Worm (Caenorhabditis elegans) whole organism, midembryonic: ENCODE data around the gene mltn-8.

ENCODE experiments used
- T22C8.4 ChIP-seq: fragments of 200-800 bp; sonication (Bioruptor generic); IDR thresholded peaks from 2 replicates; pipeline ENCODE4 v1.3.6; 2022; ENCODE audit warnings: missing genetic modification characterization, missing compliant biosample characterization
- cog-1 ChIP-seq: sonication (generic microtip); optimal IDR thresholded peaks from 2 replicates; lab custom pipeline; 2016; ENCODE audit warnings: missing genetic modification characterization, missing compliant biosample characterization
- flt-1 ChIP-seq: fragments of 200-800 bp; sonication (Bioruptor generic); IDR thresholded peaks from 2 replicates; pipeline ENCODE4 v1.3.6; 2022; ENCODE audit warnings: missing genetic modification characterization, missing compliant biosample characterization
- klf-2 ChIP-seq: fragments of 200-800 bp; sonication (Bioruptor generic); conservative IDR thresholded peaks from 2 replicates; pipeline ENCODE4 v1.3.6; 2022; ENCODE audit warnings: missing genetic modification reagents, missing genetic modification characterization, missing compliant biosample characterization
- med-1 ChIP-seq: sonication (generic microtip); optimal IDR thresholded peaks from 2 replicates; lab custom pipeline; 2017; ENCODE audit warnings: missing genetic modification characterization, mild to moderate bottlenecking, missing compliant biosample characterization, antibody characterized with exemption, missing genetic modification reagents; ENCODE audit not compliant: insufficient read depth
- ref-1 ChIP-seq: fragments of 200-800 bp; sonication (Bioruptor generic); conservative IDR thresholded peaks from 2 replicates; pipeline ENCODE4 v1.3.6; 2022; ENCODE audit warnings: missing genetic modification reagents, missing genetic modification characterization, missing compliant biosample characterization
- tab-1 ChIP-seq: fragments of 200-800 bp; sonication (Bioruptor generic); IDR thresholded peaks from 2 replicates; pipeline ENCODE4 v1.3.6; 2022; ENCODE audit warnings: missing genetic modification characterization, missing compliant biosample characterization
- ztf-23 ChIP-seq: fragments of 200-800 bp; sonication (Bioruptor generic); IDR thresholded peaks from 2 replicates; pipeline ENCODE4 v1.3.6; 2022; ENCODE audit warnings: missing genetic modification reagents, missing genetic modification characterization, missing compliant biosample characterization
- ztf-29 ChIP-seq: fragments of 200-800 bp; sonication (Bioruptor generic); IDR thresholded peaks from 2 replicates; pipeline ENCODE4 v1.3.6; 2022; ENCODE audit warnings: missing genetic modification reagents, missing genetic modification characterization, missing compliant biosample characterization

mltn-8 gene

ce11 chrV:347561-348345, 32.3 kb downstream of the mltn-8 start:
- no peak for TF ChIP-seq T22C8.4 (GFP tag; lab: Robert Waterston, UW)
- TF ChIP-seq klf-2, result no peak
- TF ChIP-seq cog-1, result no peak

DNA sequence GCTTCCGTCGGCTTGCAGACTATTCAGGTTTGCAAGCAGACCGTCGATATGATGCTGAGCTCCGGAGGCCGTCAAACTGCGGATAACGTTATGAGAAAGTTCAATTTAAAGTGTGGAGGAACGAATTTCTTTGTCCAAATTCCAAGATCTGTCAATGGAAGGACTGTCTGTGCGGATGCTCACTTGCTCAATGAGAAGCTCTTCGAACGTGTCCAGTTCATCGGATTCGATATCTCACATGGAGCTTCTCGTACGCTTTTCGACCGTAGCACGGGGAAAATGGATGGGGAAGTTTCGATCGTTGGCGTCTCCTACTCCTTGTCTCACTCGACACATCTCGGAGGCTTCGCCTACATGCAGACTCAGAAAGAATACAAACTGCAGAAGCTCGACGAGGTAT, 34.1 kb downstream of the mltn-8 start:
- TF ChIP-seq tab-1 (GFP tag; lab: Robert Waterston, UW), result no peak
- no peak for TF ChIP-seq ztf-29 (GFP tag; lab: Robert Waterston, UW)
- TF ChIP-seq ztf-23, result no peak
- no peak for TF ChIP-seq cog-1
- no peak for TF ChIP-seq med-1 (GFP tag; lab: Kevin White, UChicago)
- no peak for TF ChIP-seq ref-1
- TF ChIP-seq klf-2, result no peak
- TF ChIP-seq T22C8.4 (GFP tag; lab: Robert Waterston, UW), result no peak
- no peak for TF ChIP-seq flt-1

DNA sequence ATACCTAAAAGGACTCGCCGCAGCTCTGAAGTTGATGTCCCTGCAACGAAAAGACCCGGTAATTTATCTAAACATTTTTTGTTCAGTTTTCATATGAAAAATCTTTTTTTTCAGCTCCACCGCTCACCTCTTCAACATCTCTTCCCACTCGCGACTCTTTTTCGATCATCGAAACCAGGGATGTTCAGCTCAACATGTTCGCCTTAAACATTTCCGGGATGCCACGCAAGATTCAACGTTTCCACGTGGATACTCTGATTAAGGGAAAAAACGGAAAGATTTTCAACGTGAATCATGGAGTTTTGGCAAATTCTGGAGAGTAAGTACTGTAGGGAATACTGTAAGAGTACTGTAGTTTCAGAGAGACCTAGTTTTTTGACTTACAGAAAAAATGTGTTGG, 36.5 kb downstream of the mltn-8 start:
- no peak for TF ChIP-seq ztf-29 (GFP tag; lab: Robert Waterston, UW)

DNA sequence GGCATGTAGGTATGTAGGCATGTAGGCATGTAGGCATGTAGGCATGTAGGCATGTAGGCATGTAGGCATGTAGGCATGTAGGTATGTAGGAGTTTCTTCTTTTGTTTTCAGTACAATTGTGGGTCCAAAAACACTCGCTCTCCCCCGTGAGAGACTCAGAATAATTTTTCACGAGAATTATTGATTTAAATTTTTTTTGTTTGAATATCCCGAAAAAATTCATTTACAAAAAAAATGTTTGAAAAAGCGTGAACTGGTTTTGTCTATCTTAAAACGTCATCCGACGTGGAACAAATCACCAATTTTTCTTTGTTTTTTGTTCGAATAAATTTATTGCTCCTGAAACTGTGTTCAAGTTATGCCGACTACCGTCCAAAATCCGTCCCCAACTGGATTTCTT, 37.0 kb downstream of the mltn-8 start, which contains the start of gene wago-10:
TSS of gene wago-10 (plus strand) at position 301 of the 400 bp plus-strand sequence.
- TF ChIP-seq klf-2 (no peak), tab-1 (GFP tag; lab: Robert Waterston, UW) (no peak), T22C8.4 (GFP tag; lab: Robert Waterston, UW) (no peak), med-1 (GFP tag; lab: Kevin White, UChicago) (no peak), cog-1 (no peak), flt-1 (no peak), ztf-23 (no peak), ztf-29 (GFP tag; lab: Robert Waterston, UW) (no peak)

ce11 chrV:342346-342745, 37.7 kb downstream of the mltn-8 start:
- TF ChIP-seq T22C8.4 (GFP tag; lab: Robert Waterston, UW), result no peak
- TF ChIP-seq klf-2, result no peak

DNA sequence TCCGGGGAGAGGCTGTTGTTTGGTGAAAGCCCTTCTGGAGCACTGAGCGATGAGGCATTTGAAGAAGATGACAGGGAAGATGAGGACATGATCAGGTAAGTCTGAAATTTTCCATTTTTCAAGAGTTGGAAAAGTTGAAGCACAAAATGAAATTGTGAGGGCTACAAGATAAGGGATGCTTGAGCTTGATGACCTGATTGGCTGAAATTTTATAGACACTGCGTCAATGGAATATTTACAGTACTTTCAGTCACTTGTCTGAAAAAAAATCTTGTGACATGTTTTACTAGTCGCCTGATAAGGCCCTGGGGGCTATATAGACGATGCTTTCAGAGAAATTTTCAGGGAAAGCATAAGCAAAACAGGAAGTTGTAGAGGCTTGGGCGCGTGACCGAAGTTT, 43.7 kb downstream of the mltn-8 start, which contains the start of gene dmd-8:
TSS of gene dmd-8 (minus strand) at position 101 of the 400 bp plus-strand sequence.
- TF ChIP-seq flt-1 (no peak), cog-1 (no peak), tab-1 (GFP tag; lab: Robert Waterston, UW) (no peak), T22C8.4 (GFP tag; lab: Robert Waterston, UW) (no peak), ztf-23 (no peak), med-1 (GFP tag; lab: Kevin White, UChicago) (no peak), klf-2 (no peak), ztf-29 (GFP tag; lab: Robert Waterston, UW) (no peak), ref-1 (no peak)

DNA sequence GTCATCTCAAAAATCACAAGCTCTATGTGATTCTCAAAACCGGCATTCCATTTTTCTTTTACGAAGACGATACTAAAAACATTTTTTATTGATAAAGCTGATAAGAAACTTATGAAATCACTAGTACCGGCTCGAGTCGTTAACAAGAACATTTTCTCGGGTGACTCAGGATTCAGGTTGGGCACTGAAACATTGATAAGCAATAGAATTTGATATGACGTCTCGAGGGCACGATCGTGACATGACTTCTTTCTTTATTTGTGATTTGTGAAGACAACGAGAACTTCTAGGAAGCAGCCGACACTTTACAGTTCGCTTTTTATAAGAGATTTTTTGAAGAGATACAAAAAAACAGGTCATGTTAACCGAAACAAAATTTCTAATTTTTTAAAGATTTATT, 46.4 kb downstream of the mltn-8 start:
- TF ChIP-seq cog-1 (no peak), tab-1 (GFP tag; lab: Robert Waterston, UW) (no peak), ztf-29 (GFP tag; lab: Robert Waterston, UW) (no peak)

DNA sequence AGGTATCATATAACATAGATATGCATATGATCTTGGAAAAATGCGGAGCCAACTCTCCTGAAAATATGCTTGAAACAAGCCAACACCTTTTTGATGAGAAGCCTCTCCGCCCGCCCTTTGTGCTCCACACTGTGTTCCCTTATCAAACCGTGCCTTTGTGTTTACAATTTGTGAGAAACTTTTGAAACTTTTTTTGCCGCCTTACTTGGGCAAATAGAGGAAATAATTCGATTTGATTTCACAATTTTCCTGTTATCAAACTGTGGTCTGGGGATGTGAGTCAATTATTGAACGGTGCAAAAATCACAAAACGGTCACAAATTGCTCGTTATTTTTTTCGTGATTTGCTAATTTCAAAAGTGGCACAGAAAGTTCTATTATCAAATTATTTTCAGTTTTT, 47.5 kb downstream of the mltn-8 start:
- TF ChIP-seq ztf-29 (GFP tag; lab: Robert Waterston, UW) (no peak), med-1 (GFP tag; lab: Kevin White, UChicago) (no peak), tab-1 (GFP tag; lab: Robert Waterston, UW) (no peak), klf-2 (no peak), ref-1 (no peak), ztf-23 (no peak), T22C8.4 (GFP tag; lab: Robert Waterston, UW) (no peak)

ce11 chrV:331245-331644, 48.8 kb downstream of the mltn-8 start:
- TF ChIP-seq ztf-29 (GFP tag; lab: Robert Waterston, UW), result no peak

- TF ChIP-seq ref-1 (no peak), T22C8.4 (GFP tag; lab: Robert Waterston, UW) (no peak), klf-2 (no peak), ztf-29 (GFP tag; lab: Robert Waterston, UW) (no peak), flt-1 (no peak), med-1 (GFP tag; lab: Kevin White, UChicago) (no peak), tab-1 (GFP tag; lab: Robert Waterston, UW) (no peak), ztf-23 (no peak), cog-1 (no peak)
Observed at ce11 chrV:330625-331024, 49.5 kb downstream of the mltn-8 start, which contains the start of gene abt-4. abt-4 (minus strand) TSS chrV:330725.
